Worm (Caenorhabditis elegans): ENCODE results near the gene C34B4.5.

Gene C34B4.5

DNA sequence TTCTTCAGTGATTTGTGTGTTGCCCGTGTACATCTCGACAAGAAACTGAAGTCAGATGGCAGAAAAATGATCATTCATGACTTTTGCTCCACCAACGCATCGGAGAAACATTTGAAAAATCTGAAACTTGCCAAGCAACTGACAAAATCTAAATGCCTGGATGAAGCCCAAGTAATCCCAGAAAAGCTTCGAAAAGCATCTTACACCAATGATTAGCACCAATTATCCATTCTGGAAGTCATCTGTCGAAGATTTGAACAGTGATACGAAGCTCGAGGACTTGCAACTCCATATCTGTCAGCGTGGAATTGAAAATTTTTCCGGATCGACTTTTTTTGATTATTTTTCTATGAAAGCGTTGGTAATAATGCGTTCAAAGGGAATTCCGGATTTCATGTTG, 32.4 kb upstream of the C34B4.5 start:
- TF ChIP-seq ceh-6 (GFP tag; optimal IDR thresholded peaks at IDR 0.05) (no peak), lim-6 (tag; optimal IDR thresholded peaks at IDR 0.05) (no peak), mec-3 (tag; optimal IDR thresholded peaks at IDR 0.05; ENCODE audit: borderline replicate concordance) (no peak), gmeb-2 (tag; optimal IDR thresholded peaks at IDR 0.05) (no peak), T23F11.4 (GFP tag; optimal IDR thresholded peaks at IDR 0.05) (no peak), odd-2 (tag; optimal IDR thresholded peaks at IDR 0.05) (no peak), ztf-16 (tag; optimal IDR thresholded peaks at IDR 0.05) (no peak), dve-1 (tag; optimal IDR thresholded peaks at IDR 0.05) (no peak), pqm-1 (tag; optimal IDR thresholded peaks at IDR 0.05) (no peak), ceh-31 (tag; optimal IDR thresholded peaks at IDR 0.05) (no peak), unc-55 (GFP tag; optimal IDR thresholded peaks at IDR 0.05) (no peak), ceh-9 (tag; optimal IDR thresholded peaks at IDR 0.05) (no peak), pag-3 (tag; optimal IDR thresholded peaks at IDR 0.05; ENCODE audit: borderline replicate concordance) (no peak)

DNA sequence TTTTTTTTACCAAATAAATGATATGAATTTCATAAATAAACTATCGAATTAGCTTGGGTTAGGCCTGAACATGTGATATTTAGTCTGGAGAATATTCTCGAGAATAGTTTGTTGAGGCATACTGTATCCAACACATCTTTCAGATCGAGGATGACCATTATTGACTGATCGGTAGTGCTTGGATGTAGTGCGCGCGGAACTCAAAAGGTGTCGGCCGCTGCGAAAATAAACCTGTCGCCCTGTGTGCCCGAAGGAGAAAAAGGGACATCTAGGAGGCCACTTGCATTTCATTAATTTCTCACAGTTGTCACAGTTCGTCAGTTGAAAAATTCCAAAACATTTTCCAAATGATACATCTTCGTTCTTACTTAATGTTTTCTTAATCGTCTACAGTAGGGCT, 31.6 kb upstream of the C34B4.5 start:
- TF ChIP-seq pros-1 (tag; optimal IDR thresholded peaks at IDR 0.05) (no peak), ceh-19 (GFP tag; optimal IDR thresholded peaks at IDR 0.05) (no peak), sox-2 (GFP tag; IDR thresholded peaks at IDR 0.05) (no peak), lin-11 (tag; optimal IDR thresholded peaks at IDR 0.05) (no peak), ceh-22 (tag; optimal IDR thresholded peaks at IDR 0.05) (no peak), ahr-1 (tag; optimal IDR thresholded peaks at IDR 0.05) (no peak)

DNA sequence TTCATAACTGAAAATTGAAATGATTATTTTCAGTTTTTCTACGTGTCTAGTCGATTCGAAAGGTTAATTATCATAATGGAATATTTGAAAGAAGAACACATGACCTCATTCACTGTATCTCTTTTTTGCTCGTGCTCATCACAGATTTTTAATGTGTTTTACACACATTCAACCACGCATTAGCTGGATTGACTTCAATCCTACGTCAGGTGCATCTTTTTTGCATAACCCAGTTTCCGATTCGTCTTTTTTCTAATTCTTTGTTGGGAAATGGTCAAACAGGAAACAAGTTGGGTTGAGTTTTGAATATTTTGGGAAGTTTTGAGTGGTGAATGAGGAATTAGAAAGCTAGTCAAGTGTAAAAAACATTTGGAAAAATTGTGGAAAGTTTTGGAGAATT, 25.5 kb upstream of the C34B4.5 start:
- TF ChIP-seq ceh-9 (tag; optimal IDR thresholded peaks at IDR 0.05) (no peak), ceh-34 (tag; optimal IDR thresholded peaks at IDR 0.05) (no peak), mec-3 (tag; optimal IDR thresholded peaks at IDR 0.05; ENCODE audit: borderline replicate concordance) (no peak), T23F11.4 (GFP tag; optimal IDR thresholded peaks at IDR 0.05) (no peak), hlh-6 (tag; optimal IDR thresholded peaks at IDR 0.05) (no peak), F13H6.1 (tag; optimal IDR thresholded peaks at IDR 0.05) (no peak), ama-1 (optimal IDR thresholded peaks at IDR 0.05) (no peak), fax-1 (tag; optimal IDR thresholded peaks at IDR 0.05) (no peak), ceh-31 (tag; optimal IDR thresholded peaks at IDR 0.05) (no peak), ceh-6 (GFP tag; optimal IDR thresholded peaks at IDR 0.05) (no peak), ceh-19 (GFP tag; optimal IDR thresholded peaks at IDR 0.05) (no peak), ceh-24 (tag; optimal IDR thresholded peaks at IDR 0.05) (no peak), nhr-11 (tag; optimal IDR thresholded peaks at IDR 0.05) (no peak), tbx-7 (tag; optimal IDR thresholded peaks at IDR 0.05) (no peak), hlh-13 (GFP tag; optimal IDR thresholded peaks at IDR 0.05) (no peak), ahr-1 (tag; optimal IDR thresholded peaks at IDR 0.05) (no peak), dve-1 (tag; optimal IDR thresholded peaks at IDR 0.05) (no peak), elt-2 (tag; optimal IDR thresholded peaks at IDR 0.05) (no peak), ceh-45 (GFP tag; IDR thresholded peaks at IDR 0.05) (no peak), C38D4.7 (GFP tag; optimal IDR thresholded peaks at IDR 0.05) (no peak)

DNA sequence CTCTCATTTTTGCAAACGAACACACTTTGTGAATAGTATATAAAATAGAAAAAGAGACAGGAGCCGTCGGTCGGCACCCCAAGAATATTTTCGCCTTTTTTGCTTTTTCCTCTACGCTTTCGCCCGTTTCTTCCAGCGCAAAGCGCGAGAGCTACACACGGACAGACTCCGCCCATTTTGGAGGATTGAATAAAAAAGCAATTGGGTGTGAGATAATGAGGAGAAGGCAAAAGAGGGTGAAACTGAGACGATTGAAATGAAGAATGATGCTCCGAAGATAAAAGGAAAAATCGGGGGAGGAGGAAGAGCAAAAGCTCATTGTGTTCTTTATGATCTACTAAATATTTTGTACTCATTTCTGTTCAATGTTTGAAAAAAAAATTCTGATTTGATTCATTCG, 24.7 kb upstream of the C34B4.5 start, which contains the start of gene C34B4.3:
Gene C34B4.3, minus strand, starts transcription at position 101 of the 400 bp plus-strand sequence.
- TF ChIP-seq odd-2 (tag; optimal IDR thresholded peaks at IDR 0.05): no peak
- TF ChIP-seq hlh-8 (tag; optimal IDR thresholded peaks at IDR 0.05): no peak
- TF ChIP-seq ets-4 (tag; optimal IDR thresholded peaks at IDR 0.05): no peak
- no peak for TF ChIP-seq hlh-30 (tag; optimal IDR thresholded peaks at IDR 0.05; ENCODE audit: insufficient read depth)
- TF ChIP-seq npax-4 (tag; optimal IDR thresholded peaks at IDR 0.05): no peak
- no peak for TF ChIP-seq ceh-19 (GFP tag; optimal IDR thresholded peaks at IDR 0.05)
- TF ChIP-seq F13H6.1 (tag; optimal IDR thresholded peaks at IDR 0.05): no peak
- TF ChIP-seq pha-2 (tag; optimal IDR thresholded peaks at IDR 0.05): no peak
- TF ChIP-seq ama-1 (optimal IDR thresholded peaks at IDR 0.05): no peak
- no peak for TF ChIP-seq unc-42 (tag; optimal IDR thresholded peaks at IDR 0.05)
- TF ChIP-seq unc-3 (GFP tag; conservative IDR thresholded peaks at IDR 0.05): no peak
- no peak for TF ChIP-seq unc-3 (tag; optimal IDR thresholded peaks at IDR 0.05)
- no peak for TF ChIP-seq fkh-10 (GFP tag; optimal IDR thresholded peaks at IDR 0.05)
- no peak for TF ChIP-seq syd-9 (tag; optimal IDR thresholded peaks at IDR 0.05)
- TF ChIP-seq ttx-3 (tag; optimal IDR thresholded peaks at IDR 0.05): no peak
- TF ChIP-seq ahr-1 (tag; optimal IDR thresholded peaks at IDR 0.05): no peak
- no peak for TF ChIP-seq tbx-7 (tag; optimal IDR thresholded peaks at IDR 0.05)
- TF ChIP-seq hlh-6 (tag; optimal IDR thresholded peaks at IDR 0.05): no peak
- no peak for TF ChIP-seq ceh-24 (tag; optimal IDR thresholded peaks at IDR 0.05)
- TF ChIP-seq ceh-45 (GFP tag; IDR thresholded peaks at IDR 0.05): no peak
- no peak for TF ChIP-seq unc-55 (GFP tag; optimal IDR thresholded peaks at IDR 0.05)

All from whole organism, late embryonic.